Worm (Caenorhabditis elegans): ENCODE measurements around the gene C08F1.11.

ce11 chrII:1782474-1782873 lies 2.2 kb downstream of the C08F1.11 start, which contains the start of gene math-4:
- TF ChIP-seq aly-2 (tag; optimal IDR thresholded peaks at IDR 0.05) (no peak), unc-55 (GFP tag; optimal IDR thresholded peaks at IDR 0.05) (no peak), nhr-25 (tag; optimal IDR thresholded peaks at IDR 0.05) (no peak), snpc-4 (tag; optimal IDR thresholded peaks at IDR 0.05) (no peak), elt-1 (tag; optimal IDR thresholded peaks at IDR 0.05) (no peak), zag-1 (tag; optimal IDR thresholded peaks at IDR 0.05) (no peak), ama-1 (optimal IDR thresholded peaks at IDR 0.05) (no peak), lin-13 (GFP tag; optimal IDR thresholded peaks at IDR 0.05) (no peak), nhr-237 (tag; optimal IDR thresholded peaks at IDR 0.05) (no peak), ztf-4 (tag; optimal IDR thresholded peaks at IDR 0.05) (no peak), ceh-82 (tag; optimal IDR thresholded peaks at IDR 0.05) (no peak), elt-3 (tag; optimal IDR thresholded peaks at IDR 0.05) (no peak)

Measured in whole organism, L2 larva.